Worm (Caenorhabditis elegans): ENCODE data around the gene scyl-1.

The scyl-1 gene

ce11 chrV:13082442-13083126 lies 41.1 kb upstream of the scyl-1 start, which contains the start of gene C34B4.2 (continued):
- TF ChIP-seq lin-39 (tag; optimal IDR thresholded peaks at IDR 0.05) (no peak), ztf-11 (tag; optimal IDR thresholded peaks at IDR 0.05) (no peak), fos-1 (tag; optimal IDR thresholded peaks at IDR 0.05) (peak; percentile 55), unc-62 (GFP tag; optimal IDR thresholded peaks at IDR 0.05) (peak; percentile 13), nhr-237 (tag; optimal IDR thresholded peaks at IDR 0.05) (no peak), unc-55 (GFP tag; optimal IDR thresholded peaks at IDR 0.05) (peak; percentile 35), aly-2 (tag; optimal IDR thresholded peaks at IDR 0.05) (no peak), F13H6.1 (tag; optimal IDR thresholded peaks at IDR 0.05) (peak; percentile 96), skn-1 (tag; optimal IDR thresholded peaks at IDR 0.05) (no peak), elt-3 (tag; optimal IDR thresholded peaks at IDR 0.05) (no peak), nhr-11 (tag; optimal IDR thresholded peaks at IDR 0.05) (no peak), lin-13 (GFP tag; optimal IDR thresholded peaks at IDR 0.05) (peak; percentile 44), nhr-6 (tag; optimal IDR thresholded peaks at IDR 0.05) (no peak)

ce11 chrV:13081197-13081747 lies 39.8 kb upstream of the scyl-1 start:
- TF ChIP-seq crh-2 (tag; optimal IDR thresholded peaks at IDR 0.05) (peak; percentile 99), gmeb-1 (tag; optimal IDR thresholded peaks at IDR 0.05) (peak; percentile 49), fos-1 (tag; optimal IDR thresholded peaks at IDR 0.05) (peak; percentile 74), sma-9 (GFP tag; optimal IDR thresholded peaks at IDR 0.05) (peak; percentile 98), sma-9 (tag; optimal IDR thresholded peaks at IDR 0.05) (peak; percentile 51), mdl-1 (tag; optimal IDR thresholded peaks at IDR 0.05) (peak; percentile 75 to 89), elt-1 (tag; optimal IDR thresholded peaks at IDR 0.05) (no peak), zag-1 (tag; optimal IDR thresholded peaks at IDR 0.05) (no peak), skn-1 (tag; optimal IDR thresholded peaks at IDR 0.05) (no peak), nhr-25 (tag; optimal IDR thresholded peaks at IDR 0.05) (peak; percentile 99), aly-2 (tag; optimal IDR thresholded peaks at IDR 0.05) (no peak), lsy-2 (tag; optimal IDR thresholded peaks at IDR 0.05) (peak in 1 of 2 experiments; percentile 61), snpc-4 (tag; optimal IDR thresholded peaks at IDR 0.05) (no peak), unc-39 (tag; optimal IDR thresholded peaks at IDR 0.05) (no peak), lin-39 (tag; optimal IDR thresholded peaks at IDR 0.05) (no peak), ztf-4 (tag; optimal IDR thresholded peaks at IDR 0.05) (peak; percentile 62), F13H6.1 (tag; optimal IDR thresholded peaks at IDR 0.05) (peak; percentile 69), ztf-11 (tag; optimal IDR thresholded peaks at IDR 0.05) (no peak), ceh-16 (tag; optimal IDR thresholded peaks at IDR 0.05) (peak; percentile 80), elt-3 (tag; optimal IDR thresholded peaks at IDR 0.05) (no peak), nhr-21 (tag; optimal IDR thresholded peaks at IDR 0.05) (peak; percentile 98), unc-55 (GFP tag; optimal IDR thresholded peaks at IDR 0.05) (no peak), dmd-4 (tag; optimal IDR thresholded peaks at IDR 0.05) (no peak), ztf-1 (GFP tag; conservative IDR thresholded peaks at IDR 0.05) (no peak), nhr-23 (tag; optimal IDR thresholded peaks at IDR 0.05) (peak; percentile 8), ZK546.5 (tag; optimal IDR thresholded peaks at IDR 0.05) (no peak), nhr-12 (tag; optimal IDR thresholded peaks at IDR 0.05) (no peak), nhr-237 (tag; optimal IDR thresholded peaks at IDR 0.05) (no peak), mab-5 (tag; optimal IDR thresholded peaks at IDR 0.05) (peak; percentile 77), Y55F3AM.14 (GFP tag; optimal IDR thresholded peaks at IDR 0.05) (peak; percentile 72), R02D3.7 (tag; optimal IDR thresholded peaks at IDR 0.05) (no peak), nhr-10 (tag; optimal IDR thresholded peaks at IDR 0.05) (peak; percentile 38), ceh-82 (tag; optimal IDR thresholded peaks at IDR 0.05) (no peak), blmp-1 (tag; optimal IDR thresholded peaks at IDR 0.05; ENCODE audit: insufficient read depth) (peak; percentile 87), nhr-129 (tag; optimal IDR thresholded peaks at IDR 0.05) (peak; percentile 67), mbf-1 (tag; optimal IDR thresholded peaks at IDR 0.05) (no peak), egl-27 (tag; optimal IDR thresholded peaks at IDR 0.05) (peak; percentile 92), nhr-77 (tag; optimal IDR thresholded peaks at IDR 0.05) (no peak), nhr-11 (tag; optimal IDR thresholded peaks at IDR 0.05) (no peak), sem-4 (tag; optimal IDR thresholded peaks at IDR 0.05) (no peak), peb-1 (tag; optimal IDR thresholded peaks at IDR 0.05) (no peak), ama-1 (optimal IDR thresholded peaks at IDR 0.05) (no peak), sma-3 (GFP tag; optimal IDR thresholded peaks at IDR 0.05) (peak; percentile 96), C34F6.9 (tag; optimal IDR thresholded peaks at IDR 0.05) (peak; percentile 37), unc-62 (GFP tag; optimal IDR thresholded peaks at IDR 0.05) (peak; percentile 35), lin-13 (GFP tag; optimal IDR thresholded peaks at IDR 0.05) (no peak), nhr-6 (tag; optimal IDR thresholded peaks at IDR 0.05) (no peak)

Data from whole organism, L2 larva.